Worm (Caenorhabditis elegans) whole organism, L3 larva: ENCODE measurements around the gene T28B11.1.

ENCODE experiments used
- R02D3.7 ChIP-seq: fragments of 150-350 bp; optimal IDR thresholded peaks from 2 replicates; lab custom pipeline; 2014; ENCODE audit warnings: missing biosample characterization, missing genetic modification characterization
- ZK546.5 ChIP-seq: sonication (generic microtip); optimal IDR thresholded peaks from 2 replicates; lab custom pipeline; 2017; ENCODE audit warnings: missing biosample characterization, missing genetic modification characterization
- nhr-11 ChIP-seq: fragments of 150-350 bp; optimal IDR thresholded peaks from 2 replicates; lab custom pipeline; 2014; ENCODE audit warnings: missing biosample characterization, missing genetic modification characterization
- nhr-76 ChIP-seq: fragments of 150-350 bp; sonication (generic microtip); optimal IDR thresholded peaks from 5 replicates; lab custom pipeline; 2014; ENCODE audit warnings: missing biosample characterization, missing genetic modification characterization
- ztf-11 ChIP-seq: fragments of 150-350 bp; optimal IDR thresholded peaks from 2 replicates; lab custom pipeline; 2014; ENCODE audit warnings: missing biosample characterization, missing genetic modification characterization

DNA sequence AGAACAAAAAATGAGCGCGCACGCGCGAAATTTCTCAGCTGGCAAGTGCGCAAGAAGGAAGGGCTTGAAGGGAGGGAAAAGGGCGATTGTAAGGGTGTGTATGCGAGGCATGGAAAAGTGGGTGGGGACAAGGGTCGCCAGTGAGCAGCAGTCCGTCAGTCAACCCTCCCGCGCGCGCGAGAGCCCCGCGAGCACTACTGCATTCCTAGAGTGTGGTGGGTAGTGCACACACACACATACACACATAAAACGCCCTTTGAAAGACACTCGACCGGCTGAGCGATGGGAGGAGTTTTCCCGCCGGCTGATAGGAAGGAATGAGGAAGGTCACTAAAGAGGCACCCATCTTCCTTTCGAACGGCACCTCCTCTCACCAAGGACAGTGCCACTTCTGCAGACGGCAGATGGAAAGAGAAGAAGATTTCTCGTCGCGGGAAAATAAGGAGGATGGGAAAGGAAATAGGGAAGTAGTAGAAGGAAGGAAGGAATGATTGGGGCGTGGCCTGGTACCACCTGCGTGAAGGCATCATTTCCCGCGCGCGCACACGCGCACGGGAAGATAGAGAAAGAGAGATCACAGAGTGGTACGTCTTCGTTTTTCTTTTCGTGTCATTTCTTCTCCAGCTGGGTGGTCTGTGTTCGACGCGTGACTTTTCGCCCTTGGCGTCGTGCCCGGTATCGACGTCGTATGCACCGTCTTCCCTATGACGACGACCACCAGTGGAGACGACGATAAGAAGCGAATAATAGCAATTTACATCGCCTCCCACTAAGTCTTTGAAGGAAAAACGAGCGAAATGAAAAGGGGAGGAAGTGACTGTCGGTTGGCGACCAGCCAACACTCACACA lies 15.1 kb downstream of the T28B11.1 start:
- TF ChIP-seq ztf-11 (tag; lab: Kevin White, UChicago) (no peak), R02D3.7 (tag; lab: Kevin White, UChicago) (no peak), nhr-11 (no peak), nhr-76 (tag; lab: Kevin White, UChicago) (no peak), ZK546.5 (no peak)
